Fruit fly (Drosophila melanogaster) whole organism, embryonic: ENCODE data around the gene Capr.

Experiments
- Adf1 ChIP-seq: fragments of 200-800 bp; sonication (Bioruptor generic); IDR thresholded peaks from 2 replicates; pipeline ENCODE4 v1.3.6; 2022; ENCODE audit warnings: missing biosample characterization, missing genetic modification characterization
- Asciz ChIP-seq: fragments of 200-800 bp; sonication (Bioruptor generic); optimal IDR thresholded peaks from 2 replicates; lab custom pipeline; 2017; ENCODE audit warnings: missing biosample characterization, mild to moderate bottlenecking, missing genetic modification characterization, missing genetic modification reagents
- CG10543 ChIP-seq: fragments of 200-800 bp; sonication (Bioruptor generic); optimal IDR thresholded peaks from 3 replicates; lab custom pipeline; 2017; ENCODE audit warnings: missing biosample characterization, mild to moderate bottlenecking, missing genetic modification characterization, moderate library complexity
- CG11696 ChIP-seq: fragments of 200-800 bp; sonication (Bioruptor generic); IDR thresholded peaks from 2 replicates; pipeline ENCODE4 v1.3.6; 2022; ENCODE audit warnings: missing biosample characterization, missing genetic modification characterization
- CG12236 ChIP-seq: fragments of 200-800 bp; sonication (Bioruptor generic); optimal IDR thresholded peaks from 2 replicates; lab custom pipeline; 2016; ENCODE audit warnings: missing biosample characterization, missing genetic modification characterization
- CG12659 ChIP-seq: fragments of 200-800 bp; sonication (Bioruptor generic); optimal IDR thresholded peaks from 3 replicates; lab custom pipeline; 2017; ENCODE audit warnings: mild to moderate bottlenecking, missing biosample characterization, missing genetic modification reagents, missing genetic modification characterization
- CG14050 ChIP-seq: fragments of 200-800 bp; sonication (Bioruptor generic); IDR thresholded peaks from 3 replicates; pipeline ENCODE4 v1.3.6; 2022; ENCODE audit warnings: missing biosample characterization, missing genetic modification characterization
- CG15269 ChIP-seq: fragments of 200-800 bp; sonication (Bioruptor generic); optimal IDR thresholded peaks from 2 replicates; lab custom pipeline; 2018; ENCODE audit warnings: missing biosample characterization, mild to moderate bottlenecking, missing genetic modification characterization, moderate library complexity
- CG16815 ChIP-seq: fragments of 200-800 bp; sonication (Bioruptor generic); optimal IDR thresholded peaks from 3 replicates; lab custom pipeline; 2017; ENCODE audit warnings: missing biosample characterization, mild to moderate bottlenecking, missing genetic modification characterization
- CG18599 ChIP-seq: fragments of 200-800 bp; sonication (Bioruptor generic); optimal IDR thresholded peaks from 3 replicates; lab custom pipeline; 2017; ENCODE audit warnings: missing biosample characterization, missing genetic modification characterization, mild to moderate bottlenecking, moderate library complexity, missing genetic modification reagents
- CG32767 ChIP-seq: fragments of 200-800 bp; sonication (Bioruptor generic); IDR thresholded peaks from 2 replicates; pipeline ENCODE4 v1.3.6; 2022; ENCODE audit warnings: missing biosample characterization, missing genetic modification characterization
- CG4282 ChIP-seq: fragments of 200-800 bp; sonication (Bioruptor generic); optimal IDR thresholded peaks from 2 replicates; lab custom pipeline; 2016; ENCODE audit warnings: missing biosample characterization, missing genetic modification characterization
- CG4424 ChIP-seq: fragments of 200-800 bp; sonication (Bioruptor generic); optimal IDR thresholded peaks from 3 replicates; lab custom pipeline; 2016; ENCODE audit warnings: missing biosample characterization, missing genetic modification characterization
- CG4617 ChIP-seq: fragments of 200-800 bp; sonication (Bioruptor generic); optimal IDR thresholded peaks from 3 replicates; lab custom pipeline; 2016; ENCODE audit warnings: missing biosample characterization, missing genetic modification characterization, borderline replicate concordance
- CG6791 ChIP-seq: fragments of 200-800 bp; sonication (Bioruptor generic); IDR thresholded peaks from 3 replicates; pipeline ENCODE4 v1.3.6; 2022; ENCODE audit warnings: missing biosample characterization, missing genetic modification characterization; ENCODE audit not compliant: partially characterized antibody
- CoRest ChIP-seq: fragments of 200-800 bp; sonication (Bioruptor generic); optimal IDR thresholded peaks from 3 replicates; lab custom pipeline; 2018; ENCODE audit warnings: missing biosample characterization, mild to moderate bottlenecking, missing genetic modification characterization, moderate library complexity
- Dip2 ChIP-seq: fragments of 200-800 bp; sonication (Bioruptor generic); IDR thresholded peaks from 2 replicates; pipeline ENCODE4 v1.3.6; 2022; ENCODE audit warnings: missing biosample characterization, missing genetic modification characterization
- Dref ChIP-seq: fragments of 200-800 bp; sonication (Bioruptor generic); IDR thresholded peaks from 2 replicates; pipeline ENCODE4 v1.3.6; 2022; ENCODE audit warnings: missing biosample characterization, missing genetic modification characterization
- Drgx ChIP-seq: fragments of 200-800 bp; sonication (Bioruptor generic); IDR thresholded peaks from 2 replicates; pipeline ENCODE4 v1.3.6; 2022; ENCODE audit warnings: missing biosample characterization, missing genetic modification characterization
- Eip74EF ChIP-seq, 2 experiments: fragments of 200-800 bp in 1 of 2; fragments of >200 bp in 1 of 2; sonication (Bioruptor generic) in 1 of 2; optimal IDR thresholded peaks; 2 replicates each; lab custom pipeline; 2017 to 2019; ENCODE audit warnings: missing biosample characterization in 2 of 2, missing genetic modification characterization in 2 of 2, mild to moderate bottlenecking in 1 of 2, moderate library complexity in 1 of 2
- Ets97D ChIP-seq: fragments of 200-800 bp; sonication (Bioruptor generic); optimal IDR thresholded peaks from 3 replicates; lab custom pipeline; 2016; ENCODE audit warnings: missing biosample characterization, missing genetic modification characterization
- Fer3 ChIP-seq: fragments of 200-800 bp; sonication (Bioruptor generic); optimal IDR thresholded peaks from 2 replicates; lab custom pipeline; 2018; ENCODE audit warnings: missing biosample characterization, mild to moderate bottlenecking, missing genetic modification characterization, moderate library complexity
- Hr39 ChIP-seq: fragments of >200 bp; optimal IDR thresholded peaks from 2 replicates; lab custom pipeline; 2017
- Kr ChIP-seq: fragments of 200-800 bp; sonication (Bioruptor generic); optimal IDR thresholded peaks from 2 replicates; lab custom pipeline; 2017; ENCODE audit warnings: missing biosample characterization, mild to moderate bottlenecking, missing genetic modification characterization
- MBD-R2 ChIP-seq: fragments of 200-800 bp; sonication (Bioruptor generic); IDR thresholded peaks from 2 replicates; pipeline ENCODE4 v1.3.6; 2022; ENCODE audit warnings: missing biosample characterization, missing genetic modification characterization
- Myb ChIP-seq: fragments of 200-800 bp; sonication (Bioruptor generic); optimal IDR thresholded peaks from 2 replicates; lab custom pipeline; 2016; ENCODE audit warnings: missing biosample characterization, missing genetic modification characterization
- PHDP ChIP-seq: fragments of 200-800 bp; sonication (Bioruptor generic); optimal IDR thresholded peaks from 3 replicates; lab custom pipeline; 2018; ENCODE audit warnings: missing biosample characterization, mild to moderate bottlenecking, missing genetic modification characterization, moderate library complexity
- Pdp1 ChIP-seq, 2 experiments: fragments of 200-800 bp; sonication (Bioruptor generic); optimal IDR thresholded peaks; 3 replicates each; lab custom pipeline; 2016; ENCODE audit warnings: missing biosample characterization in 2 of 2, missing genetic modification characterization in 2 of 2, mild to moderate bottlenecking in 1 of 2, moderate library complexity in 1 of 2
- Sin3A ChIP-seq: fragments of >200 bp; optimal IDR thresholded peaks from 2 replicates; lab custom pipeline; 2018
- Taf1 ChIP-seq: fragments of 200-800 bp; sonication (Bioruptor generic); IDR thresholded peaks from 2 replicates; pipeline ENCODE4 v1.3.6; 2022; ENCODE audit warnings: missing biosample characterization, missing genetic modification characterization
- Tbp ChIP-seq: fragments of >200 bp; optimal IDR thresholded peaks from 2 replicates; lab custom pipeline; 2018; ENCODE audit warnings: missing biosample characterization, missing genetic modification characterization
- bbx ChIP-seq: fragments of 200-800 bp; sonication (Bioruptor generic); IDR thresholded peaks from 2 replicates; pipeline ENCODE4 v1.3.6; 2022; ENCODE audit warnings: missing biosample characterization, missing genetic modification characterization; ENCODE audit not compliant: partially characterized antibody
- br ChIP-seq: fragments of >200 bp; optimal IDR thresholded peaks from 2 replicates; lab custom pipeline; 2017
- corto ChIP-seq: fragments of 200-800 bp; sonication (Bioruptor generic); optimal IDR thresholded peaks from 2 replicates; lab custom pipeline; 2016; ENCODE audit warnings: missing biosample characterization, mild to moderate bottlenecking, missing genetic modification characterization, moderate library complexity
- croc ChIP-seq: fragments of 200-800 bp; sonication (Bioruptor generic); conservative IDR thresholded peaks from 3 replicates; pipeline ENCODE4 v1.3.6; 2022; ENCODE audit warnings: missing biosample characterization, missing genetic modification characterization
- crol ChIP-seq: fragments of 200-800 bp; sonication (Bioruptor generic); IDR thresholded peaks from 2 replicates; pipeline ENCODE4 v1.3.6; 2022; ENCODE audit warnings: missing biosample characterization, missing genetic modification characterization
- eve ChIP-seq, 2 experiments: fragments of >200 bp; optimal IDR thresholded peaks; 2 replicates each; lab custom pipeline; 2017; ENCODE audit warnings: missing biosample characterization in 2 of 2, missing genetic modification characterization in 2 of 2
- grau ChIP-seq: fragments of 200-800 bp; optimal IDR thresholded peaks from 3 replicates; lab custom pipeline; 2019; ENCODE audit warnings: missing biosample characterization, mild to moderate bottlenecking, missing genetic modification characterization, moderate library complexity
- lov ChIP-seq, 2 experiments: fragments of 200-800 bp in 1 of 2; fragments of >200 bp in 1 of 2; sonication (Bioruptor generic) in 1 of 2; IDR thresholded peaks in 1 of 2; optimal IDR thresholded peaks in 1 of 2; 2 replicates in 1 of 2; 3 replicates in 1 of 2; pipeline versions ENCODE4 v1.3.6 to Lab custom; 2017 to 2022; ENCODE audit warnings: missing biosample characterization in 1 of 2, missing genetic modification characterization in 1 of 2
- mam ChIP-seq: fragments of 200-800 bp; sonication (Bioruptor generic); optimal IDR thresholded peaks from 3 replicates; lab custom pipeline; 2016; ENCODE audit warnings: missing biosample characterization, missing genetic modification characterization
- nom ChIP-seq: fragments of 200-800 bp; sonication (Bioruptor generic); optimal IDR thresholded peaks from 2 replicates; lab custom pipeline; 2017; ENCODE audit warnings: missing biosample characterization, missing genetic modification characterization, mild to moderate bottlenecking, moderate library complexity, missing genetic modification reagents
- pfk ChIP-seq: fragments of 200-800 bp; sonication (Bioruptor generic); optimal IDR thresholded peaks from 2 replicates; lab custom pipeline; 2018; ENCODE audit warnings: missing biosample characterization, mild to moderate bottlenecking, missing genetic modification characterization, moderate library complexity
- prd ChIP-seq, 3 experiments: fragments of >200 bp in 2 of 3; fragments of 200-800 bp in 1 of 3; sonication (Bioruptor generic) in 1 of 3; optimal IDR thresholded peaks in 2 of 3; IDR thresholded peaks in 1 of 3; 2 replicates in 2 of 3; 3 replicates in 1 of 3; pipeline versions ENCODE4 v1.3.6 to Lab custom; 2017 to 2022; ENCODE audit warnings: missing biosample characterization in 1 of 3, missing genetic modification characterization in 1 of 3
- pzg ChIP-seq: fragments of 200-800 bp; sonication (Bioruptor generic); optimal IDR thresholded peaks from 3 replicates; lab custom pipeline; 2018; ENCODE audit warnings: missing biosample characterization, mild to moderate bottlenecking, missing genetic modification characterization, moderate library complexity
- rib ChIP-seq: fragments of 200-800 bp; sonication (Bioruptor generic); IDR thresholded peaks from 2 replicates; pipeline ENCODE4 v1.3.6; 2022; ENCODE audit warnings: missing biosample characterization, missing genetic modification characterization
- sens ChIP-seq: fragments of 200-800 bp; sonication (Bioruptor generic); peaks from one replicate; lab custom pipeline; 2016; ENCODE audit warnings: missing biosample characterization, missing genetic modification characterization
- twi ChIP-seq: fragments of 200-800 bp; optimal IDR thresholded peaks from 2 replicates; lab custom pipeline; 2019; ENCODE audit warnings: missing biosample characterization, mild to moderate bottlenecking, missing genetic modification characterization, moderate library complexity
- unc-4 ChIP-seq: fragments of 200-800 bp; sonication (Bioruptor generic); IDR thresholded peaks from 2 replicates; pipeline ENCODE4 v1.3.6; 2022; ENCODE audit warnings: missing biosample characterization, missing genetic modification characterization; ENCODE audit not compliant: partially characterized antibody
- vfl ChIP-seq: fragments of 200-800 bp; sonication (Bioruptor generic); optimal IDR thresholded peaks from 2 replicates; lab custom pipeline; 2016; ENCODE audit warnings: missing biosample characterization, missing genetic modification characterization
- zfh2 ChIP-seq: fragments of 200-800 bp; sonication (Bioruptor generic); optimal IDR thresholded peaks from 2 replicates; lab custom pipeline; 2016; ENCODE audit warnings: missing biosample characterization, missing genetic modification characterization

The Capr gene

dm6 chr3L:18672203-18672602, 921 bp downstream of the Capr start (continued):
- no peak for TF ChIP-seq CG14050
- TF ChIP-seq Dref (GFP tag; lab: Robert Waterston, UW), result peak; percentile 42
- TF ChIP-seq CG12659 (GFP tag; lab: Kevin White, UChicago), result peak; percentile 49
- TF ChIP-seq Tbp (GFP tag; lab: Kevin White, UChicago), result no peak
- TF ChIP-seq lov (optimal IDR thresholded peaks at IDR 0.05; lab: Kevin White, UChicago), result no peak
- no peak for TF ChIP-seq lov (GFP tag; IDR thresholded peaks at IDR 0.05; lab: Robert Waterston, UW)
- TF ChIP-seq zfh2 (GFP tag; lab: Kevin White, UChicago), result peak; percentile 49
- TF ChIP-seq CG4424 (GFP tag; lab: Kevin White, UChicago), result peak; percentile 7
- peak; percentile 9 for TF ChIP-seq PHDP (tag; lab: Kevin White, UChicago)
- peak; percentile 56 for TF ChIP-seq nom (GFP tag; lab: Kevin White, UChicago)
- no peak for TF ChIP-seq CG32767 (GFP tag; lab: Robert Waterston, UW)
- no peak for TF ChIP-seq prd (optimal IDR thresholded peaks at IDR 0.05; lab: Kevin White, UChicago)
- TF ChIP-seq prd (GFP tag; IDR thresholded peaks at IDR 0.05; lab: Robert Waterston, UW), result peak; percentile 6; the same call in 1 of the 3 replicates
- no peak for TF ChIP-seq Hr39 (lab: Kevin White, UChicago)
- TF ChIP-seq CG12236, result no peak
- peak; percentile 48 for TF ChIP-seq Kr (GFP tag; lab: Kevin White, UChicago)
- TF ChIP-seq CG16815, result no peak
- TF ChIP-seq br, result no peak
- peak; percentile 25 for TF ChIP-seq Fer3 (tag; lab: Kevin White, UChicago)
- peak; percentile 97 for TF ChIP-seq rib (GFP tag; lab: Robert Waterston, UW)
- peak; percentile 16 for TF ChIP-seq Sin3A (lab: Kevin White, UChicago)
- peak; percentile 99 for TF ChIP-seq crol (GFP tag; lab: Robert Waterston, UW)
- TF ChIP-seq corto (GFP tag; lab: Kevin White, UChicago), result no peak
- TF ChIP-seq Adf1, result peak; percentile 56
- TF ChIP-seq pfk (GFP tag; lab: Kevin White, UChicago), result no peak
- no peak for TF ChIP-seq CG11696 (GFP tag; lab: Robert Waterston, UW)
- peak in 1 of 2 experiments; percentile 7 for TF ChIP-seq Pdp1 (GFP tag; optimal IDR thresholded peaks at IDR 0.05; lab: Kevin White, UChicago)
- TF ChIP-seq MBD-R2, result peak; percentile 54; the same call in 1 of the 2 replicates
- TF ChIP-seq CG4617, result no peak
- TF ChIP-seq bbx (GFP tag; lab: Robert Waterston, UW), result peak; percentile 33; the same call in 1 of the 2 replicates
- TF ChIP-seq vfl (GFP tag; lab: Kevin White, UChicago), result peak; percentile 1
- peak; percentile 37 for TF ChIP-seq CG18599 (GFP tag; lab: Kevin White, UChicago)
- TF ChIP-seq CG4282 (GFP tag; lab: Kevin White, UChicago), result no peak
- no peak for TF ChIP-seq CoRest (tag; lab: Kevin White, UChicago)
- peak; percentile 86 for TF ChIP-seq sens (GFP tag; lab: Kevin White, UChicago)
- no peak for TF ChIP-seq CG10543
- TF ChIP-seq unc-4 (GFP tag; lab: Robert Waterston, UW), result 0 out of 2 replicates have a peak, but pooled peaks have one; percentile 11
- peak; percentile 28 for TF ChIP-seq grau
- TF ChIP-seq CG15269 (tag; lab: Kevin White, UChicago), result no peak
- TF ChIP-seq croc (GFP tag; lab: Robert Waterston, UW), result no peak
- TF ChIP-seq Drgx (GFP tag; lab: Robert Waterston, UW), result peak; percentile 36; the same call in 1 of the 2 replicates
- no peak for TF ChIP-seq twi
- peak; percentile 31; the same call in 1 of the 3 replicates for TF ChIP-seq CG6791 (GFP tag; lab: Robert Waterston, UW)
- TF ChIP-seq Asciz (GFP tag; lab: Kevin White, UChicago), result no peak
- TF ChIP-seq pzg (GFP tag; lab: Kevin White, UChicago), result peak; percentile 51
- no peak for TF ChIP-seq Dip2 (GFP tag; lab: Robert Waterston, UW)
- no peak for TF ChIP-seq Taf1 (GFP tag; lab: Robert Waterston, UW)
- no peak for TF ChIP-seq eve (GFP tag; optimal IDR thresholded peaks at IDR 0.05; lab: Kevin White, UChicago)
- peak; percentile 40 for TF ChIP-seq Myb (GFP tag; lab: Kevin White, UChicago)
- peak; percentile 32 for TF ChIP-seq mam (GFP tag; lab: Kevin White, UChicago)
- peak; percentile 46 for TF ChIP-seq Ets97D (GFP tag; lab: Kevin White, UChicago)
- TF ChIP-seq Eip74EF (GFP tag; optimal IDR thresholded peaks at IDR 0.05; lab: Kevin White, UChicago), result no peak
